Fruit fly (Drosophila melanogaster): ENCODE measurements around the gene bip1.

bip1 gene

DNA sequence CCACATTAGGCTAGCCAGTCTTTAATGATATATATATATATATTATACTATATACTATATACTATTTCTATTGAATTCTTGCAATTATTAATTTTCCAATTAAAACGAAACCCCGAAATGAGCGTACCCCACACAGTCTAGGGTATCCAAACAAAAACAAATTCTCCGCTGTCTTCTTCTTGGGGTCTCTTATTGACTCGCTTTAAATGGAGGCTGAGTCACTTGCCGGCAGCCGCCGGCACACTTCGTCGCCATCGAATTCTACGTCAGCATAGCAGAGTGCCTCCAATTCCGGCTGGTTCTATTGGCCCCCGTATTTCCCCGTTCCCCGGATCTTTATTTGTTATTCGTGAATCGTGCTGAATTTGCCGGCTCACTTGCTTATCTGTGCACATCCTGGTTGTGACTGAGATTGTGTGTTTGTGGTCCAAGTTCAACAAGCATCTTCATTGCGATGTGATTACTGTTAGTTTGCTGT lies 36.2 kb upstream of the bip1 start (continued):
- TF ChIP-seq disco-r (GFP tag; optimal IDR thresholded peaks at IDR 0.05) (no peak), CG34224 (GFP tag; IDR thresholded peaks at IDR 0.05; ENCODE audit: partially characterized antibody) (no peak), CG6175 (GFP tag; IDR thresholded peaks at IDR 0.05) (no peak), CG2120 (GFP tag; optimal IDR thresholded peaks at IDR 0.05) (peak; percentile 12), CG33557 (GFP tag; optimal IDR thresholded peaks at IDR 0.05) (no peak), crp (GFP tag; optimal IDR thresholded peaks at IDR 0.05) (no peak), CG17359 (tag; optimal IDR thresholded peaks at IDR 0.05) (peak; percentile 11), Fer2 (tag; optimal IDR thresholded peaks at IDR 0.05) (no peak), insv (GFP tag; optimal IDR thresholded peaks at IDR 0.05) (no peak), CG2129 (GFP tag; IDR thresholded peaks at IDR 0.05; ENCODE audit: partially characterized antibody) (no peak), ci (GFP tag; IDR thresholded peaks at IDR 0.05) (peak; percentile 38; the same call in 1 of the 3 replicates), CG15601 (tag; optimal IDR thresholded peaks at IDR 0.05) (no peak), HHEX (GFP tag; optimal IDR thresholded peaks at IDR 0.05) (no peak), tna (GFP tag; IDR thresholded peaks at IDR 0.05; ENCODE audit: partially characterized antibody) (no peak), ap (GFP tag; IDR thresholded peaks at IDR 0.05) (no peak), zfh2 (GFP tag; optimal IDR thresholded peaks at IDR 0.05) (no peak), Atf-2 (GFP tag; optimal IDR thresholded peaks at IDR 0.05) (no peak), slou (GFP tag; optimal IDR thresholded peaks at IDR 0.05) (no peak), Side (GFP tag; optimal IDR thresholded peaks at IDR 0.05) (no peak), CG12104 (GFP tag; optimal IDR thresholded peaks at IDR 0.05) (no peak), grn (GFP tag; optimal IDR thresholded peaks at IDR 0.05) (no peak), CG14050 (GFP tag; IDR thresholded peaks at IDR 0.05) (no peak), gcm (GFP tag; optimal IDR thresholded peaks at IDR 0.05) (no peak), seq (GFP tag; IDR thresholded peaks at IDR 0.05) (no peak), BtbVII (GFP tag; optimal IDR thresholded peaks at IDR 0.05) (peak; percentile 3), CG9817 (tag; optimal IDR thresholded peaks at IDR 0.05) (peak; percentile 18), Fer1 (GFP tag; optimal IDR thresholded peaks at IDR 0.05) (no peak), Ada2b (GFP tag; IDR thresholded peaks at IDR 0.05) (no peak), Six4 (GFP tag; optimal IDR thresholded peaks at IDR 0.05) (no peak), cg (GFP tag; optimal IDR thresholded peaks at IDR 0.05) (no peak), PHDP (tag; optimal IDR thresholded peaks at IDR 0.05) (peak; percentile 42), CG18599 (GFP tag; optimal IDR thresholded peaks at IDR 0.05) (peak; percentile 75), CG8924 (tag; optimal IDR thresholded peaks at IDR 0.05) (peak; percentile 37), CG34376 (GFP tag; optimal IDR thresholded peaks at IDR 0.05) (no peak), row (GFP tag; IDR thresholded peaks at IDR 0.05) (peak; percentile 46; the same call in 2 of the 3 replicates), CG14441 (GFP tag; IDR thresholded peaks at IDR 0.05) (no peak), cwo (GFP tag; optimal IDR thresholded peaks at IDR 0.05) (peak; percentile 76), phol (tag; optimal IDR thresholded peaks at IDR 0.05) (peak; percentile 18), tll (GFP tag; optimal IDR thresholded peaks at IDR 0.05) (no peak), pum (GFP tag; optimal IDR thresholded peaks at IDR 0.05) (no peak), CG34422 (GFP tag; IDR thresholded peaks at IDR 0.05) (peak; percentile 41; the same call in 1 of the 3 replicates), CG3847 (GFP tag; IDR thresholded peaks at IDR 0.05) (no peak), CG18262 (tag; optimal IDR thresholded peaks at IDR 0.05) (peak; percentile 22), CrebB (tag; optimal IDR thresholded peaks at IDR 0.05) (no peak), CG15696 (tag; optimal IDR thresholded peaks at IDR 0.05) (no peak), unpg (GFP tag; optimal IDR thresholded peaks at IDR 0.05) (peak; percentile 35), rib (GFP tag; IDR thresholded peaks at IDR 0.05) (peak; percentile 78), gsb (GFP tag; IDR thresholded peaks at IDR 0.05) (no peak), CG5245 (GFP tag; optimal IDR thresholded peaks at IDR 0.05) (no peak), hb (GFP tag; IDR thresholded peaks at IDR 0.05; ENCODE audit: partially characterized antibody) (no peak)
